Fruit fly (Drosophila melanogaster) ovary, adult (tissue): ENCODE results near the gene MnM.

Experiments used
- CG17801 ChIP-seq: fragments of 200-800 bp; optimal IDR thresholded peaks from 2 replicates; lab custom pipeline; 2019; ENCODE audit warnings: missing biosample characterization, mild to moderate bottlenecking, missing genetic modification characterization, moderate library complexity; ENCODE audit not compliant: partially characterized antibody

The MnM gene

dm6 chr3L:3198447-3199402 lies 20.3 kb upstream of the MnM start, which contains the start of the genes CG32276 and gry:
TSS of gene CG32276 (minus strand) at chr3L:3199047.
TSS of gene gry (plus strand) at chr3L:3199090.
- peak; percentile 89 for TF ChIP-seq CG17801 (GFP tag; lab: Kevin White, UChicago)

DNA sequence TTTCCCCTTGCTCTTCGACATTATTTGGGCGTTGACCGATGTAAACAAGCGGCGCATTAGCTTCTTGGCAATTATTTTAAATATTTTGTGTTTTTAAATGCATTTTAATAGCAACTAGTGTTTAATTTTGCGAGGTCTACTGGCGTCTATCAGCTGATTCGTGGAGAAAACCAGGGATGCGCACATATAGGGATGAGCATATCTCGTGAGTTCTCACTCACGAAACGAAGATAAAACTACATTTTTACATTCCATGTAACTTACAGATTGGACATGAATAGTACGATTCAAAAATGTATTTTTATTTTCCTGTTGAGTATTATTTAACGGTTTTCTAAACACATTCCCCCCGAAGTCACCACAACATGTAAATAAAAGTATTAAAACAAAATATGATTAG lies 19.1 kb upstream of the MnM start, which contains the start of gene CG14966:
TSS of gene CG14966 (minus strand) at position 168 of the 400 bp plus-strand sequence.
- TF ChIP-seq CG17801 (GFP tag; lab: Kevin White, UChicago) = peak; percentile 58

dm6 chr3L:3194059-3194458 lies 15.7 kb upstream of the MnM start:
- peak; percentile 86 for TF ChIP-seq CG17801 (GFP tag; lab: Kevin White, UChicago)

DNA sequence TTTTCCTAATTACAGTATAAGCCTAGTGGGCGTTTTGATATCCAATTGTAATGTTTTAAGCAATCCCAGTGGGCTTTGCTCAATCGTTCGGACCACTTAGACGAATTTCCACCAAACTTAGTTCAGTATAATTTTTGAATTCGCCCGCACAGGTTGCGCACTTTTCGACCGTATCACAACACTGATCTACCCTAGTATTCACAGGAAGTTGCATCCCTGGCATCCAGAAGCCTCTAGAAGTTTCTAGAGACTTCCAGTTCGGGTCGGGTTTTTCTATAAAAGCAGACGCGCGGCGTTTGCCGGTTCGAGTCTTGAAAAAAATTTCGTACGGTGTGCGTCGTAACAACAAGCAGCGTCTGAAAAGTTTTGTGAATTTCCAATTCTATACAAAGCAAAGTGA lies 14.5 kb upstream of the MnM start, which contains the start of gene Hsp83:
TSS of gene Hsp83 (plus strand) at position 58 of the 400 bp plus-strand sequence.
- TF ChIP-seq CG17801 (GFP tag; lab: Kevin White, UChicago) = peak; percentile 98

DNA sequence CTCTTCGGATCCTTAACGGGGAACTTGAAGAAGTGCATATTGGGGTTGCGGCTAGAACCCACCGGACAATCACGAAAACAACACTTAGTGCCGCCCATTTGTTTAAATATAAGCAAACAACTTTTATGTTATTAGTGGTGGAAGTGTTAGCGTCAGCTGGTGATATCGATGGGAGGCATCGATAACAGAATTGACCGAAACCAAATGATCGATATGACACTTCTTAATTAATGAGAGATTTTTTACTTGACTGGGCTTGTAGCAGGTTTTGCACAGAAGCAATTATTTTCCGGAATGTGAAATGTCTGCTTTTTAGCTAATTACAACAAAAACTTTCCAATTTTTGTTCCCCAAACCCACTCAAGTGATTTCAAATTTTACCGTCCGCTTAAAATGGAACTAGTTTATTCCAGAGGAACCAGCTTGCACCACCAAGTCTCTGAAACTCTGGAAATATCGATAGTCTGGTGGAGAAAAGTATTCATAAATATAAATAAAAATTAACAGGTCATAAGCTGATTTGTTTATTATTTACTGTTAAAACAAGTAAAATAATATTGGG lies 14.0 kb upstream of the MnM start, which contains the start of gene CG14965:
TSS of gene CG14965 (minus strand) at position 159 of the 562 bp plus-strand sequence.
- TF ChIP-seq CG17801 (GFP tag; lab: Kevin White, UChicago) = no peak

dm6 chr3L:3189647-3190046 lies 11.3 kb upstream of the MnM start, which contains the start of the genes CG42525 and CG14958:
TSS of gene CG42525 (minus strand) at chr3L:3189747.
TSS of gene CG14958 (plus strand) at chr3L:3189978.
- TF ChIP-seq CG17801 (GFP tag; lab: Kevin White, UChicago) = no peak

- TF ChIP-seq CG17801 (GFP tag; lab: Kevin White, UChicago) = no peak
Observed at dm6 chr3L:3187263-3187662, 8.9 kb upstream of the MnM start, which contains the start of gene CG14957. TSS of gene CG14957 (plus strand) at chr3L:3187563.

DNA sequence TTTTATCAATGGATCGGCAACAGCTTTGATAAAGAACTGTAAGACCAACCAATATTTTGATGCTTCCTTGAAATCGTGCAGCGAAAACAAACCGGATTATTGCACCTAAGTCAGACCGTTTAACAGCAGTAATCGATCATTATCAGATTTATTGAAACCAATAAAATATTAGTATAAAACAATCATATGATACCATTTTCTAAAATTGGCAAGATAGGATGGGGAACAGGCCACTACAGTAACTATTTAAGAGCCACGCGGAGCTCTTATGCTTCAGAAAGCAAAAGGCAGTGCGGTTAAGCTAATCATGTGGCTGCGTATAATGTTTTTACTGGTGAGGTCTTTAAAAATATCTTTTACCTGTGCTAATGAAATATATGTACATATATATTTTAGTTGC lies 8.0 kb upstream of the MnM start, which contains the start of gene CG32284:
TSS of gene CG32284 (plus strand) at position 301 of the 400 bp plus-strand sequence.
- no peak for TF ChIP-seq CG17801 (GFP tag; lab: Kevin White, UChicago)

DNA sequence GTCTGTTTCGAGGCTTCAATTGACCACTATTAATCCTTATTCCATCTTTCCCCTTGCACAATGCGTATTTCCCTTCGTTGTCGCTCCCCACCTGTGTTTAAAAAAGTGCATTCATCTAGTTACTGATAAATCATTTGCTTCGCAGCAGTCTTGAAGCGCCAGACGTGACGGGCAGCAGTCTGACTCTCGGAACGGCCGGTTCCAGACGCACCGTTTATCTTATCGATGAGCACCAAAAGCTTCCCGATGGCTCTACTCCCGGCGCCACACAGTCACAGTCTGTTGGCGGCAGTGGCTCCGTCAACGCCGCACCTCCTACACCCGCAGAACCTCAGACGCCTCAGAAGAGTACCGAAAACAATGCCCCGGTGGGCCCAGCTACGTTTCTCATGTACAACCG lies 5.7 kb upstream of the MnM start, which contains the start of gene CG42494:
TSS of gene CG42494 (plus strand) at position 301 of the 400 bp plus-strand sequence.
- TF ChIP-seq CG17801 (GFP tag; lab: Kevin White, UChicago) = no peak

dm6 chr3L:3179474-3179873 lies 1.1 kb upstream of the MnM start:
- TF ChIP-seq CG17801 (GFP tag; lab: Kevin White, UChicago) = peak; percentile 92

dm6 chr3L:3177872-3178271 lies 508 bp downstream of the MnM start:
- no peak for TF ChIP-seq CG17801 (GFP tag; lab: Kevin White, UChicago)

dm6 chr3L:3172445-3172844 lies 5.9 kb downstream of the MnM start, which contains the start of gene CG14963:
TSS of gene CG14963 (minus strand) at chr3L:3172545.
- no peak for TF ChIP-seq CG17801 (GFP tag; lab: Kevin White, UChicago)

- no peak for TF ChIP-seq CG17801 (GFP tag; lab: Kevin White, UChicago)
Observed at dm6 chr3L:3169107-3169506, 9.3 kb downstream of the MnM start, which contains the start of the genes CG32278 and CG32281. TSS of gene CG32278 (plus strand) at chr3L:3169286. TSS of gene CG32281 (plus strand) at chr3L:3169375.

dm6 chr3L:3166200-3166695 lies 12.1 kb downstream of the MnM start, which contains the start of gene Asciz:
TSS of gene Asciz (minus strand) at chr3L:3166250.
- TF ChIP-seq CG17801 (GFP tag; lab: Kevin White, UChicago) = no peak
